Fruit fly (Drosophila melanogaster) S2 (cell line): ENCODE results near the gene CG3552.

ENCODE experiments used
- CG8478 ChIP-seq: fragments of >200 bp; optimal IDR thresholded peaks from 2 replicates; lab custom pipeline; 2018
- CTCF ChIP-seq, 2 experiments: fragments of >200 bp; optimal IDR thresholded peaks; 2 replicates each; lab custom pipeline; 2018

DNA sequence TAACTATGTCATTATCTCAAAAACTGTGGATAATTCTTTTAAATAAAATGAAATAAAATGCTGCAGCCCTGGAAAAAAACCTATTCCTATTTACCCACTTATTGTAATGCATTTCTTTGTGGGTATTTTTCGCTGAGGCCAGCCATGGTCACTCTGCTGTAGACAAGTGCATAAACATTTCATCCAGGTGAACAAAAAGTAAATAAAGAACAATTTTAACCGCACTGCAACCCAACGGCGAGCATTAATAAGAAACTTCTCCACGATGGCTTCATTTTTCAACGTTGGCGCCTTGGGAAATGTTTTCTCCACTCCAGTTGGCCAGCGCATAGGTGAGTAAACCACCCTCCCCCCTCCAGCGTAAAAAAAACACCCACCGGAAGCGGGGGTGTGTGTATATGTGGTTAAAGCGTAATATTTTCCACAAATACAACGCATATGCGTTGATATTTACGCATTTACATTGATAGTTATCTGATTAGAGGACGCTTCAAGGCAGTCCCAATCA lies 9.3 kb upstream of the CG3552 start, which contains the start of gene CG3529:
- no peak for TF ChIP-seq CG8478 (lab: Kevin White, UChicago)
- TF ChIP-seq CTCF (optimal IDR thresholded peaks at IDR 0.05; lab: Kevin White, UChicago): no peak
